Worm (Caenorhabditis elegans) whole organism, midembryonic: ENCODE measurements around the gene ZK1240.1.

Source experiments
- cog-1 ChIP-seq: sonication (generic microtip); optimal IDR thresholded peaks from 2 replicates; lab custom pipeline; 2016; ENCODE audit warnings: missing genetic modification characterization, missing compliant biosample characterization
- tab-1 ChIP-seq: fragments of 200-800 bp; sonication (Bioruptor generic); IDR thresholded peaks from 2 replicates; pipeline ENCODE4 v1.3.6; 2022; ENCODE audit warnings: missing genetic modification characterization, missing compliant biosample characterization
- ztf-23 ChIP-seq: fragments of 200-800 bp; sonication (Bioruptor generic); IDR thresholded peaks from 2 replicates; pipeline ENCODE4 v1.3.6; 2022; ENCODE audit warnings: missing genetic modification reagents, missing genetic modification characterization, missing compliant biosample characterization

ce11 chrII:2346672-2347071 lies 17.5 kb downstream of the ZK1240.1 start, which contains the start of gene F43C11.4:
- no peak for TF ChIP-seq ztf-23 (GFP tag; lab: Robert Waterston, UW)
- no peak for TF ChIP-seq tab-1 (GFP tag; lab: Robert Waterston, UW)
- TF ChIP-seq cog-1 (tag; lab: Kevin White, UChicago), result no peak
